Worm (Caenorhabditis elegans): ENCODE results near the gene eif-3.K.

DNA sequence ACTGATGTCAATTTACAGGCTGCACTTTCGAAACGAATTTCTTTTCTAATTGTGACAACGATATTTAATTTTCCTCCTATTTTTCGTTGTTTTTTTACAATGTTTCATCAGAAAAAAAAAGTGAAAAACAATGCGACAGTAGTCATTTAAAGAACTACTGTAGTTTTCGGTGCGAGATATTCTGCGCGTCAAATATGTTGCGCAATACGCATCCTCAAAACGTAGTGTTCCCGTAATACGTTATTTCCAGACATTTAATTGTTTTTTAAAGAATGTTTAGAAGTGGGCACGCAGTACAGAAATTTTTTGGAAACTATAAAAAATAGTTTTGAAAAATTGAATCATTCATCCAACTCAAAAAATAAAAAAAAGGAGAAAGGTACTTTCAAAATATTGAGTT, 20.2 kb downstream of the eif-3.K start:
- no peak for TF ChIP-seq hlh-6 (tag; optimal IDR thresholded peaks at IDR 0.05)
- TF ChIP-seq elt-2 (tag; optimal IDR thresholded peaks at IDR 0.05), result no peak
- TF ChIP-seq fkh-10 (GFP tag; optimal IDR thresholded peaks at IDR 0.05), result no peak
- TF ChIP-seq ceh-9 (tag; optimal IDR thresholded peaks at IDR 0.05), result no peak
